Fruit fly (Drosophila melanogaster) whole organism, embryonic: ENCODE results near the gene CG3342.
A peak's percentile ranks its signal among the peaks of the same experiment; 100 is the strongest.

Source experiments
- Aef1 ChIP-seq: fragments of 200-800 bp; sonication (Bioruptor generic); IDR thresholded peaks from 3 replicates; pipeline ENCODE4 v1.3.6; 2022; ENCODE audit warnings: missing biosample characterization, missing genetic modification characterization
- B-H2 ChIP-seq: fragments of 200-800 bp; sonication (Bioruptor generic); optimal IDR thresholded peaks from 2 replicates; lab custom pipeline; 2018; ENCODE audit warnings: missing biosample characterization, mild to moderate bottlenecking, missing genetic modification characterization
- C15 ChIP-seq: fragments of 200-800 bp; sonication (Bioruptor generic); IDR thresholded peaks from 3 replicates; pipeline ENCODE4 v1.3.6; 2022; ENCODE audit warnings: missing biosample characterization, missing genetic modification characterization
- CG10209 ChIP-seq: fragments of 200-800 bp; sonication (Bioruptor generic); optimal IDR thresholded peaks from 3 replicates; lab custom pipeline; 2017; ENCODE audit warnings: missing biosample characterization, mild to moderate bottlenecking, missing genetic modification characterization, missing genetic modification reagents
- CG10543 ChIP-seq: fragments of 200-800 bp; sonication (Bioruptor generic); optimal IDR thresholded peaks from 3 replicates; lab custom pipeline; 2017; ENCODE audit warnings: missing biosample characterization, mild to moderate bottlenecking, missing genetic modification characterization, moderate library complexity
- CG10565 ChIP-seq: fragments of 200-800 bp; sonication (Bioruptor generic); optimal IDR thresholded peaks from 3 replicates; lab custom pipeline; 2016; ENCODE audit warnings: missing biosample characterization, mild to moderate bottlenecking, missing genetic modification characterization
- CG11398 ChIP-seq: fragments of 200-800 bp; sonication (Bioruptor generic); optimal IDR thresholded peaks from 2 replicates; lab custom pipeline; 2016; ENCODE audit warnings: missing biosample characterization, missing genetic modification characterization
- CG12744 ChIP-seq: fragments of 200-800 bp; sonication (Bioruptor generic); optimal IDR thresholded peaks from 2 replicates; lab custom pipeline; 2016; ENCODE audit warnings: missing biosample characterization, missing genetic modification characterization
- CG14965 ChIP-seq: fragments of 200-800 bp; sonication (Bioruptor generic); optimal IDR thresholded peaks from 2 replicates; lab custom pipeline; 2016; ENCODE audit warnings: missing biosample characterization, missing genetic modification characterization, borderline replicate concordance
- CG15601 ChIP-seq: fragments of 200-800 bp; sonication (Bioruptor generic); optimal IDR thresholded peaks from 3 replicates; lab custom pipeline; 2019; ENCODE audit warnings: missing biosample characterization, mild to moderate bottlenecking, missing genetic modification characterization, moderate library complexity
- CG17912 ChIP-seq: fragments of 200-800 bp; sonication (Bioruptor generic); optimal IDR thresholded peaks from 2 replicates; lab custom pipeline; 2018; ENCODE audit warnings: missing biosample characterization, mild to moderate bottlenecking, missing genetic modification characterization
- CG2120 ChIP-seq: fragments of 200-800 bp; sonication (Bioruptor generic); optimal IDR thresholded peaks from 3 replicates; lab custom pipeline; 2016; ENCODE audit warnings: missing biosample characterization, missing genetic modification characterization
- CG31224 ChIP-seq: fragments of 200-800 bp; sonication (Bioruptor generic); IDR thresholded peaks from 2 replicates; pipeline ENCODE4 v1.3.6; 2022; ENCODE audit warnings: missing biosample characterization, missing genetic modification characterization
- CG31388 ChIP-seq: fragments of 200-800 bp; sonication (Bioruptor generic); optimal IDR thresholded peaks from 2 replicates; lab custom pipeline; 2016; ENCODE audit warnings: missing biosample characterization, missing genetic modification characterization
- CG4282 ChIP-seq: fragments of 200-800 bp; sonication (Bioruptor generic); optimal IDR thresholded peaks from 2 replicates; lab custom pipeline; 2016; ENCODE audit warnings: missing biosample characterization, missing genetic modification characterization
- CG6654 ChIP-seq: fragments of 200-800 bp; sonication (Bioruptor generic); optimal IDR thresholded peaks from 2 replicates; lab custom pipeline; 2017; ENCODE audit warnings: missing biosample characterization, mild to moderate bottlenecking, missing genetic modification characterization
- CG6689 ChIP-seq: fragments of 200-800 bp; sonication (Bioruptor generic); IDR thresholded peaks from 2 replicates; pipeline ENCODE4 v1.3.6; 2022; ENCODE audit warnings: missing biosample characterization, missing genetic modification characterization
- CG7372 ChIP-seq: fragments of 200-800 bp; sonication (Bioruptor generic); IDR thresholded peaks from 2 replicates; pipeline ENCODE4 v1.3.6; 2022; ENCODE audit warnings: missing biosample characterization, missing genetic modification characterization
- CG7963 ChIP-seq: fragments of 200-800 bp; sonication (Bioruptor generic); IDR thresholded peaks from 3 replicates; pipeline ENCODE4 v1.3.6; 2022; ENCODE audit warnings: missing biosample characterization, missing genetic modification characterization; ENCODE audit not compliant: partially characterized antibody
- CG9876 ChIP-seq: fragments of 200-800 bp; sonication (Bioruptor generic); optimal IDR thresholded peaks from 2 replicates; lab custom pipeline; 2016; ENCODE audit warnings: missing biosample characterization, missing genetic modification characterization
- CTCF ChIP-seq: fragments of 200-800 bp; sonication (Bioruptor generic); optimal IDR thresholded peaks from 2 replicates; lab custom pipeline; 2017; ENCODE audit warnings: missing biosample characterization, mild to moderate bottlenecking, missing genetic modification characterization, moderate library complexity
- CoRest ChIP-seq: fragments of 200-800 bp; sonication (Bioruptor generic); optimal IDR thresholded peaks from 3 replicates; lab custom pipeline; 2018; ENCODE audit warnings: missing biosample characterization, mild to moderate bottlenecking, missing genetic modification characterization, moderate library complexity
- Dbx ChIP-seq: fragments of 200-800 bp; sonication (Bioruptor generic); IDR thresholded peaks from 3 replicates; pipeline ENCODE4 v1.3.6; 2022; ENCODE audit warnings: missing biosample characterization, missing genetic modification characterization
- Doc3 ChIP-seq: fragments of 200-800 bp; sonication (Bioruptor generic); IDR thresholded peaks from 3 replicates; pipeline ENCODE4 v1.3.6; 2022; ENCODE audit warnings: missing biosample characterization, missing genetic modification characterization; ENCODE audit not compliant: partially characterized antibody
- Eip74EF ChIP-seq, 2 experiments: fragments of 200-800 bp in 1 of 2; fragments of >200 bp in 1 of 2; sonication (Bioruptor generic) in 1 of 2; optimal IDR thresholded peaks; 2 replicates each; lab custom pipeline; 2017 to 2019; ENCODE audit warnings: missing biosample characterization in 2 of 2, missing genetic modification characterization in 2 of 2, mild to moderate bottlenecking in 1 of 2, moderate library complexity in 1 of 2
- HmgZ ChIP-seq: fragments of 200-800 bp; sonication (Bioruptor generic); optimal IDR thresholded peaks from 2 replicates; lab custom pipeline; 2018; ENCODE audit warnings: missing biosample characterization, mild to moderate bottlenecking, missing genetic modification characterization
- NC2β ChIP-seq: fragments of 200-800 bp; sonication (Bioruptor generic); optimal IDR thresholded peaks from 2 replicates; lab custom pipeline; 2016; ENCODE audit warnings: missing biosample characterization, missing genetic modification characterization
- Ptx1 ChIP-seq: fragments of 200-800 bp; sonication (Bioruptor generic); IDR thresholded peaks from 2 replicates; pipeline ENCODE4 v1.3.6; 2022; ENCODE audit warnings: missing biosample characterization, missing genetic modification characterization
- Sox100B ChIP-seq: fragments of 200-800 bp; sonication (Bioruptor generic); optimal IDR thresholded peaks from 3 replicates; lab custom pipeline; 2018; ENCODE audit warnings: missing biosample characterization, mild to moderate bottlenecking, missing genetic modification characterization
- Spps ChIP-seq: fragments of 200-800 bp; sonication (Bioruptor generic); optimal IDR thresholded peaks from 2 replicates; lab custom pipeline; 2018; ENCODE audit warnings: missing biosample characterization, mild to moderate bottlenecking, missing genetic modification characterization
- TFAM ChIP-seq: fragments of 200-800 bp; sonication (Bioruptor generic); optimal IDR thresholded peaks from 2 replicates; lab custom pipeline; 2017; ENCODE audit warnings: missing biosample characterization, missing genetic modification characterization, inconsistent platforms
- Xbp1 ChIP-seq: fragments of 200-800 bp; sonication (Bioruptor generic); optimal IDR thresholded peaks from 3 replicates; lab custom pipeline; 2016; ENCODE audit warnings: missing biosample characterization, mild to moderate bottlenecking, missing genetic modification characterization
- bigmax ChIP-seq: fragments of 200-800 bp; sonication (Bioruptor generic); optimal IDR thresholded peaks from 2 replicates; lab custom pipeline; 2018; ENCODE audit warnings: missing biosample characterization, mild to moderate bottlenecking, missing genetic modification characterization
- br ChIP-seq: fragments of >200 bp; optimal IDR thresholded peaks from 2 replicates; lab custom pipeline; 2017
- dati ChIP-seq: fragments of 200-800 bp; sonication (Bioruptor generic); IDR thresholded peaks from 2 replicates; pipeline ENCODE4 v1.3.6; 2022; ENCODE audit warnings: missing biosample characterization, missing genetic modification characterization
- ewg ChIP-seq: fragments of 200-800 bp; sonication (Bioruptor generic); optimal IDR thresholded peaks from 3 replicates; lab custom pipeline; 2017; ENCODE audit warnings: mild to moderate bottlenecking, missing biosample characterization, missing genetic modification reagents, missing genetic modification characterization
- fd64A ChIP-seq: fragments of 200-800 bp; sonication (Bioruptor generic); optimal IDR thresholded peaks from 3 replicates; lab custom pipeline; 2018; ENCODE audit warnings: missing biosample characterization, mild to moderate bottlenecking, missing genetic modification characterization
- hb ChIP-seq: fragments of 200-800 bp; sonication (Bioruptor generic); IDR thresholded peaks from 3 replicates; pipeline ENCODE4 v1.3.6; 2022; ENCODE audit warnings: missing biosample characterization, missing genetic modification characterization; ENCODE audit not compliant: partially characterized antibody
- inv ChIP-seq: fragments of 200-800 bp; sonication (Bioruptor generic); IDR thresholded peaks from 2 replicates; pipeline ENCODE4 v1.3.6; 2022; ENCODE audit warnings: missing biosample characterization, missing genetic modification characterization; ENCODE audit not compliant: partially characterized antibody
- jing ChIP-seq: fragments of 200-800 bp; sonication (Bioruptor generic); optimal IDR thresholded peaks from 2 replicates; lab custom pipeline; 2018; ENCODE audit warnings: missing biosample characterization, mild to moderate bottlenecking, missing genetic modification characterization
- jumu ChIP-seq: fragments of 200-800 bp; sonication (Bioruptor generic); optimal IDR thresholded peaks from 3 replicates; lab custom pipeline; 2016; ENCODE audit warnings: missing biosample characterization, missing genetic modification characterization
- lilli ChIP-seq: fragments of 200-800 bp; sonication (Bioruptor generic); optimal IDR thresholded peaks from 3 replicates; lab custom pipeline; 2016; ENCODE audit warnings: missing biosample characterization, missing genetic modification characterization
- luna ChIP-seq: fragments of 200-800 bp; sonication (Bioruptor generic); optimal IDR thresholded peaks from 2 replicates; lab custom pipeline; 2016; ENCODE audit warnings: missing biosample characterization, missing genetic modification characterization
- mirr ChIP-seq: fragments of 200-800 bp; sonication (Bioruptor generic); optimal IDR thresholded peaks from 3 replicates; lab custom pipeline; 2018; ENCODE audit warnings: missing biosample characterization, mild to moderate bottlenecking, missing genetic modification characterization
- mld ChIP-seq: fragments of 200-800 bp; sonication (Bioruptor generic); IDR thresholded peaks from 3 replicates; pipeline ENCODE4 v1.3.6; 2022; ENCODE audit warnings: missing biosample characterization, missing genetic modification characterization; ENCODE audit not compliant: partially characterized antibody
- odd ChIP-seq: fragments of 200-800 bp; sonication (Bioruptor generic); optimal IDR thresholded peaks from 2 replicates; lab custom pipeline; 2017; ENCODE audit warnings: missing biosample characterization, mild to moderate bottlenecking, missing genetic modification characterization
- onecut ChIP-seq: fragments of 200-800 bp; sonication (Bioruptor generic); IDR thresholded peaks from 2 replicates; pipeline ENCODE4 v1.3.6; 2022; ENCODE audit warnings: missing biosample characterization, missing genetic modification characterization
- repo ChIP-seq: fragments of 200-800 bp; sonication (Bioruptor generic); optimal IDR thresholded peaks from 2 replicates; lab custom pipeline; 2016; ENCODE audit warnings: missing biosample characterization, missing genetic modification characterization
- slou ChIP-seq: fragments of 200-800 bp; sonication (Bioruptor generic); optimal IDR thresholded peaks from 3 replicates; lab custom pipeline; 2016; ENCODE audit warnings: missing biosample characterization, missing genetic modification characterization
- ssp ChIP-seq: fragments of 200-800 bp; sonication (Bioruptor generic); IDR thresholded peaks from 2 replicates; pipeline ENCODE4 v1.3.6; 2022; ENCODE audit warnings: missing biosample characterization, missing genetic modification characterization
- tll ChIP-seq, 2 experiments: fragments of 200-800 bp in 1 of 2; fragments of >200 bp in 1 of 2; sonication (Bioruptor generic) in 1 of 2; optimal IDR thresholded peaks; 2 replicates each; lab custom pipeline; 2017 to 2019; ENCODE audit warnings: missing biosample characterization in 2 of 2, missing genetic modification characterization in 2 of 2, mild to moderate bottlenecking in 1 of 2, moderate library complexity in 1 of 2
- ttk ChIP-seq: fragments of 200-800 bp; sonication (Bioruptor generic); IDR thresholded peaks from 2 replicates; pipeline ENCODE4 v2.1.2; 2022; ENCODE audit warnings: missing biosample characterization, missing genetic modification characterization

The CG3342 gene

dm6 chrX:6542331-6542730, 14.6 kb upstream of the CG3342 start (continued):
- no peak for TF ChIP-seq br
- no peak for TF ChIP-seq CG4282 (GFP tag; lab: Kevin White, UChicago)
- TF ChIP-seq Xbp1 (GFP tag; lab: Kevin White, UChicago) = peak; percentile 40
- TF ChIP-seq Dbx (GFP tag; lab: Robert Waterston, UW) = no peak
- no peak for TF ChIP-seq CG6654 (GFP tag; lab: Kevin White, UChicago)
- TF ChIP-seq CoRest (tag; lab: Kevin White, UChicago) = peak; percentile 51
- TF ChIP-seq repo (GFP tag; lab: Kevin White, UChicago) = no peak
- TF ChIP-seq Eip74EF (GFP tag; optimal IDR thresholded peaks at IDR 0.05; lab: Kevin White, UChicago) = peak in 1 of 2 experiments; percentile 44
- no peak for TF ChIP-seq B-H2 (GFP tag; lab: Kevin White, UChicago)
- TF ChIP-seq ttk (GFP tag; lab: Robert Waterston, UW) = no peak
- TF ChIP-seq CG10209 (GFP tag; lab: Kevin White, UChicago) = no peak
- no peak for TF ChIP-seq CG31388 (GFP tag; lab: Kevin White, UChicago)
- TF ChIP-seq CG6689 = peak; percentile 61
- no peak for TF ChIP-seq TFAM
- TF ChIP-seq CG15601 (tag; lab: Kevin White, UChicago) = no peak
- TF ChIP-seq CG12744 (GFP tag; lab: Kevin White, UChicago) = no peak
- TF ChIP-seq luna (GFP tag; lab: Kevin White, UChicago) = no peak
- no peak for TF ChIP-seq lilli (GFP tag; lab: Kevin White, UChicago)
- TF ChIP-seq Spps = no peak
- no peak for TF ChIP-seq hb
- no peak for TF ChIP-seq NC2β
- no peak for TF ChIP-seq odd (GFP tag; lab: Kevin White, UChicago)
- TF ChIP-seq bigmax (GFP tag; lab: Kevin White, UChicago) = no peak
- TF ChIP-seq inv (GFP tag; lab: Robert Waterston, UW) = no peak
- TF ChIP-seq onecut (GFP tag; lab: Robert Waterston, UW) = 0 out of 2 replicates have a peak, but pooled peaks have one; percentile 29
- no peak for TF ChIP-seq slou
- TF ChIP-seq fd64A (GFP tag; lab: Kevin White, UChicago) = no peak
- no peak for TF ChIP-seq C15 (GFP tag; lab: Robert Waterston, UW)
- no peak for TF ChIP-seq CG14965
- TF ChIP-seq CG11398 (GFP tag; lab: Kevin White, UChicago) = no peak
- no peak for TF ChIP-seq jumu (GFP tag; lab: Kevin White, UChicago)
- TF ChIP-seq dati (GFP tag; lab: Robert Waterston, UW) = no peak
- TF ChIP-seq Sox100B (GFP tag; lab: Kevin White, UChicago) = peak; percentile 41
- no peak for TF ChIP-seq CG2120 (GFP tag; lab: Kevin White, UChicago)
- TF ChIP-seq CG7372 = no peak
- no peak for TF ChIP-seq ewg
- no peak for TF ChIP-seq CG10565
- no peak for TF ChIP-seq CG10543 (GFP tag; lab: Kevin White, UChicago)
- no peak for TF ChIP-seq CTCF (GFP tag; lab: Kevin White, UChicago)
- TF ChIP-seq mld (GFP tag; lab: Robert Waterston, UW) = no peak
- TF ChIP-seq HmgZ (tag; lab: Kevin White, UChicago) = no peak
- TF ChIP-seq CG17912 = no peak
- no peak for TF ChIP-seq tll (GFP tag; optimal IDR thresholded peaks at IDR 0.05; lab: Kevin White, UChicago)
- no peak for TF ChIP-seq jing (GFP tag; lab: Kevin White, UChicago)
- no peak for TF ChIP-seq Doc3
- 0 out of 3 replicates have a peak, but pooled peaks have one; percentile 35 for TF ChIP-seq Aef1 (GFP tag; lab: Robert Waterston, UW)
- TF ChIP-seq CG31224 (GFP tag; lab: Robert Waterston, UW) = no peak
- TF ChIP-seq CG7963 (GFP tag; lab: Robert Waterston, UW) = no peak
- peak; percentile 68 for TF ChIP-seq Ptx1 (GFP tag; lab: Robert Waterston, UW)
- TF ChIP-seq CG9876 (GFP tag; lab: Kevin White, UChicago) = no peak
- no peak for TF ChIP-seq mirr
- 0 out of 2 replicates have a peak, but pooled peaks have one; percentile 13 for TF ChIP-seq ssp (GFP tag; lab: Robert Waterston, UW)
